Fruit fly (Drosophila melanogaster) whole organism, pupa: ENCODE measurements around the gene CG2186.

Source experiments
- CG10348 ChIP-seq: fragments of 200-800 bp; sonication (Bioruptor generic); IDR thresholded peaks from 2 replicates; pipeline ENCODE4 v1.3.6; 2022; ENCODE audit warnings: missing biosample characterization, missing genetic modification characterization
- CG12605 ChIP-seq: fragments of 200-800 bp; sonication (Bioruptor generic); IDR thresholded peaks from 2 replicates; pipeline ENCODE4 v1.3.6; 2022; ENCODE audit warnings: missing biosample characterization, missing genetic modification characterization
- CG13204 ChIP-seq: fragments of 200-800 bp; sonication (Bioruptor generic); optimal IDR thresholded peaks from 2 replicates; lab custom pipeline; 2018; ENCODE audit warnings: missing biosample characterization, mild to moderate bottlenecking, missing genetic modification characterization, moderate library complexity
- CG14655 ChIP-seq: fragments of 200-800 bp; sonication (Bioruptor generic); optimal IDR thresholded peaks from 3 replicates; lab custom pipeline; 2017; ENCODE audit warnings: mild to moderate bottlenecking, missing biosample characterization, missing genetic modification reagents, missing genetic modification characterization
- CG15710 ChIP-seq: fragments of 200-800 bp; sonication (Bioruptor generic); optimal IDR thresholded peaks from 2 replicates; lab custom pipeline; 2018; ENCODE audit warnings: missing biosample characterization, mild to moderate bottlenecking, missing genetic modification characterization, moderate library complexity
- CG17806 ChIP-seq: fragments of 200-800 bp; sonication (Bioruptor generic); optimal IDR thresholded peaks from 2 replicates; lab custom pipeline; 2018; ENCODE audit warnings: missing biosample characterization, mild to moderate bottlenecking, missing genetic modification characterization, moderate library complexity
- CG32121 ChIP-seq: fragments of 200-800 bp; sonication (Bioruptor generic); IDR thresholded peaks from 2 replicates; pipeline ENCODE4 v1.3.6; 2022; ENCODE audit warnings: missing biosample characterization, missing genetic modification characterization
- CG34367 ChIP-seq: fragments of 200-800 bp; sonication (Bioruptor generic); optimal IDR thresholded peaks from 2 replicates; lab custom pipeline; 2018; ENCODE audit warnings: missing biosample characterization, mild to moderate bottlenecking, missing genetic modification characterization
- CG4496 ChIP-seq: fragments of 200-800 bp; sonication (Bioruptor generic); IDR thresholded peaks from 3 replicates; pipeline ENCODE4 v1.3.6; 2022; ENCODE audit warnings: missing biosample characterization, missing genetic modification characterization
- CG8159 ChIP-seq: fragments of 200-800 bp; sonication (Bioruptor generic); optimal IDR thresholded peaks from 3 replicates; lab custom pipeline; 2018; ENCODE audit warnings: missing biosample characterization, mild to moderate bottlenecking, missing genetic modification characterization, moderate library complexity
- CG8301 ChIP-seq: fragments of 200-800 bp; sonication (Bioruptor generic); optimal IDR thresholded peaks from 2 replicates; lab custom pipeline; 2018; ENCODE audit warnings: missing biosample characterization, mild to moderate bottlenecking, missing genetic modification characterization
- CG9948 ChIP-seq: fragments of 200-800 bp; sonication (Bioruptor generic); optimal IDR thresholded peaks from 2 replicates; lab custom pipeline; 2018; ENCODE audit warnings: missing biosample characterization, mild to moderate bottlenecking, missing genetic modification characterization, moderate library complexity
- D1 ChIP-seq: fragments of 200-800 bp; sonication (Bioruptor generic); optimal IDR thresholded peaks from 2 replicates; lab custom pipeline; 2018; ENCODE audit warnings: missing biosample characterization, mild to moderate bottlenecking, missing genetic modification characterization, moderate library complexity
- EcR ChIP-seq: fragments of 200-800 bp; sonication (Bioruptor generic); optimal IDR thresholded peaks from 3 replicates; lab custom pipeline; 2019; ENCODE audit warnings: missing biosample characterization, missing genetic modification characterization, mild to moderate bottlenecking, moderate library complexity, missing genetic modification reagents
- Ets98B ChIP-seq: fragments of 200-800 bp; sonication (Bioruptor generic); IDR thresholded peaks from 2 replicates; pipeline ENCODE4 v1.3.6; 2022; ENCODE audit warnings: missing biosample characterization, missing genetic modification characterization
- Pif1A ChIP-seq: fragments of 200-800 bp; sonication (Bioruptor generic); optimal IDR thresholded peaks from 3 replicates; lab custom pipeline; 2016; ENCODE audit warnings: missing biosample characterization, missing genetic modification characterization
- Pif1B ChIP-seq: fragments of 200-800 bp; sonication (Bioruptor generic); optimal IDR thresholded peaks from 3 replicates; lab custom pipeline; 2016; ENCODE audit warnings: missing biosample characterization, missing genetic modification characterization
- Snoo ChIP-seq: fragments of 200-800 bp; sonication (Bioruptor generic); optimal IDR thresholded peaks from 3 replicates; lab custom pipeline; 2017; ENCODE audit warnings: missing biosample characterization, mild to moderate bottlenecking, missing genetic modification characterization, inconsistent platforms
- fd96Ca ChIP-seq: fragments of 200-800 bp; sonication (Bioruptor generic); IDR thresholded peaks from 3 replicates; pipeline ENCODE4 v1.3.6; 2022; ENCODE audit warnings: missing biosample characterization, missing genetic modification characterization
- gl ChIP-seq: fragments of 200-800 bp; sonication (Bioruptor generic); optimal IDR thresholded peaks from 2 replicates; lab custom pipeline; 2018; ENCODE audit warnings: missing biosample characterization, mild to moderate bottlenecking, missing genetic modification characterization
- rn ChIP-seq: fragments of 200-800 bp; sonication (Bioruptor generic); IDR thresholded peaks from 2 replicates; pipeline ENCODE4 v1.3.6; 2022; ENCODE audit warnings: missing biosample characterization, missing genetic modification characterization

CG2186 gene

DNA sequence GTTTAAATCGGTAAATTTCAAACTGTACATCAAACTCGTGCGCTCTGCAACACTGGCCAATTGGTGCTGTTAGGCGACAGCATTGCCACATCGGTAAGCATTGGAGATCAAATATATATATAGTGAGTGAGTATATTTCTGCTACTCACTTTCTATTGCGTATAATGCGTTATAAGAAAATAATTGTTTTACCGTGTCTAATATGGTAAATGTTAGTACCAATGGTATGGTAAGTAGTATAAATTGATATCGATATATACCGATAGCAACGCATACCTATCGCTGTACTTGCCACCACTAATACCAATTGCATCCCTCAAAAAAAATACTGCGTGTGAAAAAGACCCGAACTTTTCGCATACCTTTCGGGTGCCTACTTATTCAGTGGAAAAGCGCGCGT, at the start of gene CG2186, which contains the start of gene sofe:
CG2186 (plus strand) TSS at position 280 of the 400 bp plus-strand sequence.
sofe (minus strand) TSS at position 38 of the 400 bp plus-strand sequence.
- TF ChIP-seq Pif1A (GFP tag; lab: Kevin White, UChicago) = no peak
- peak; percentile 7 for TF ChIP-seq CG9948 (tag; lab: Kevin White, UChicago)
- TF ChIP-seq fd96Ca (GFP tag; lab: Robert Waterston, UW) = no peak
- TF ChIP-seq CG34367 = no peak

- TF ChIP-seq Pif1B (GFP tag; lab: Kevin White, UChicago) (no peak), CG8301 (no peak), CG15710 (tag; lab: Kevin White, UChicago) (no peak), CG17806 (tag; lab: Kevin White, UChicago) (no peak), rn (no peak), Snoo (tag; lab: Kevin White, UChicago) (no peak), CG4496 (no peak), Pif1A (GFP tag; lab: Kevin White, UChicago) (no peak), CG10348 (no peak)
These were observed 48.8 kb upstream of the CG2186 start for dm6 chrX:10808684-10809083.

DNA sequence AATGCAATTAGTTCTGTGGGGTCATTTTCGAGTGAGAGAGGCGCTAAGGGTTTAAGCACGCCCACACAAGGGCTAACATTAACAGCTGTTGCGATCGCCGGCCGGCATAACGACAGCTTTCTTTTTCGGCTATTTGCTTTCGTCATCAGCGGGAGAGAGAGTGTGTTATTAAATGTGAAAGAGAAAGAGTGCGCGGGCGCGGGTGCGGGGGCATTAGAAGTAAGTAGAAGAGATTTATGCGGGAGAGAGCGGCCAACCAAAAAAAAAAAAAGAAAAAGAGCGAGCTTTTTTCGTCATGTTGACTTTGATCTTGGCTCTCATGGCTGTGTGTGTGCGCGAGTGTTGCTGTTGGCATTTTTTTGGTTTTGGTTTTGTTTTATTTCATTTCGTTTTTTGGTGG, 43.3 kb upstream of the CG2186 start:
- no peak for TF ChIP-seq CG17806 (tag; lab: Kevin White, UChicago)
- peak; percentile 64 for TF ChIP-seq Ets98B (GFP tag; lab: Robert Waterston, UW)
- peak; percentile 71; the same call in 2 of the 3 replicates for TF ChIP-seq CG4496
- peak; percentile 53; the same call in 1 of the 2 replicates for TF ChIP-seq CG32121 (GFP tag; lab: Robert Waterston, UW)
- peak; percentile 47; the same call in 1 of the 2 replicates for TF ChIP-seq CG12605
- peak; percentile 54; the same call in 1 of the 3 replicates for TF ChIP-seq fd96Ca (GFP tag; lab: Robert Waterston, UW)
- no peak for TF ChIP-seq CG34367

DNA sequence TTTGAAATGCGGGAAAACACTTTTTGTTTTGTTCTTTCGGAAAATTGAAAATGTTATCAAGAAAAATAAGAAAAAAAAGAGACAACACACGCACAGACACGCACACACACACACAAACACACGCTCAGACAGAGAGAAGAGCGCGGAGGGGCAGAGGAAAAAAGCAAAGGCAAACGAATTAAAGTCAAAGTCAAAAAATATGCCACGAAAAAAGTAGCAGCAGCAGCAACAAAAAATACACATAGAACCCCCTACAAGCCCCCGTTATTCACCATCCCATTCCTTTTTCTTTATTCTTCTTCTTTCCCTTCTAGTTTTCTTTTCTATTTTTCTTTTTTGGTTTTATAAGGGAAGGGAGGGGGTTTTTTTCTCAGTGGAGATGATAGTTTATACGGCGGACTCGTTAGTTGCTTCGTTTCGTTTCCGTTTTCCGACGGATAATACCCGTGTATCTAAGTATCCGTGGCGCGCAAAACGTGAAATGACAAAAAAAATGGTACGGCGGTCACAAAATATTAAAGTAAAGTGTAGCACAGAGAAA, 42.6 kb upstream of the CG2186 start:
- TF ChIP-seq CG32121 (GFP tag; lab: Robert Waterston, UW) (no peak), CG8301 (no peak), fd96Ca (GFP tag; lab: Robert Waterston, UW) (no peak), CG9948 (tag; lab: Kevin White, UChicago) (no peak), D1 (tag; lab: Kevin White, UChicago) (no peak), CG15710 (tag; lab: Kevin White, UChicago) (no peak), Ets98B (GFP tag; lab: Robert Waterston, UW) (no peak)
- TF ChIP-seq, all 21 proteins: peak for 0

DNA sequence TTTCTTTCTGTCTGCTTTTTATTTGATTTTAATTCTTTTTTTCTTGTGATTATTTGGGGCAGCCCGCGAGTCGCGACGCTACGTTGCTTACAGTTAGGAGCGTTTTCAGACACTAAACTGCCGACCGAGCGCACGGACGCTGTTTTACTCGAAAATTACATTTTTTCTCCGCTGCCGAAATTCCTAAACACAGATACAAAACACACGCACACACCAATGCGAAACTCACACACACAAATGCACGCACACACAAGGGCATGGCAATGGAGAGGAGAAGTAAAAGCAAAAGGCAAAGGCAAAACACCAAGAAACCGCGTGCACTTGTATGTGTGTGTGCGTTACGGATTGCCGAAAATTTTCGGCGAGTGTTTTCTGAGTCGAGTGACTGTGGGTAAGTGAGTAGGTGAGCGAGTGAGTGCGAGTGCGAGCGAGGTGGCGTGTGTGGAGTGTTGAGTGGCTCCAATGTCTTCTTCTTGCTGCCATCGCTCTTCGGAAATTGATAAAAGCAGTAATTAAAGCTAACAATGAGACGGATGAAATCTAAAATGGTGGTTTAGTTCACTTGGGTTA, 41.9 kb upstream of the CG2186 start:
- no peak for TF ChIP-seq CG13204
- no peak for TF ChIP-seq CG14655 (GFP tag; lab: Kevin White, UChicago)
- no peak for TF ChIP-seq rn
- TF ChIP-seq CG8159 (tag; lab: Kevin White, UChicago) = no peak
- TF ChIP-seq EcR = no peak
- no peak for TF ChIP-seq Snoo (tag; lab: Kevin White, UChicago)
- TF ChIP-seq D1 (tag; lab: Kevin White, UChicago) = no peak
- no peak for TF ChIP-seq CG4496
- no peak for TF ChIP-seq CG8301
- no peak for TF ChIP-seq gl (tag; lab: Kevin White, UChicago)
- no peak for TF ChIP-seq CG10348
- TF ChIP-seq Ets98B (GFP tag; lab: Robert Waterston, UW) = no peak
- TF ChIP-seq CG12605 = no peak
- TF ChIP-seq CG17806 (tag; lab: Kevin White, UChicago) = no peak
- TF ChIP-seq Pif1A (GFP tag; lab: Kevin White, UChicago) = no peak
- TF ChIP-seq CG32121 (GFP tag; lab: Robert Waterston, UW) = no peak
- TF ChIP-seq CG15710 (tag; lab: Kevin White, UChicago) = no peak
- no peak for TF ChIP-seq Pif1B (GFP tag; lab: Kevin White, UChicago)

DNA sequence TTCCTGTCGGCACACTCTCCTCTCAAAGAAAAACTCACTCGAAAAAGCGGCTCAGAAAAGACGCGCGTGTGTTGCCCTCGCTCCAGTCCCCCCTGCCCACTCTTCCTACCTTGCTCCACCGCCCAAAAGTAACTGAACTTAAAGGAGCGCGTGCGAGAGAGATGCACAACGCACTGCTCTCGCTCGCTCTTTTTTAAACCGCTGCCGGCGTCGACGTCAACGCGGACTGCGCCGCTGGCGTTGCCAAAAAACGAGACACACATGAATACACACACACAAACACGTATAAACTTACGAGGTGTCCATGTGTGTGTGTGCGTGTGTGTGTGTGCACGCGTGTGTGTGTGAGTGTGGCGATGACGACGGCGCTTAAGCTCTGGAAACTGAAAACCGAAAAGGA, 40.6 kb upstream of the CG2186 start:
- TF ChIP-seq Pif1A (GFP tag; lab: Kevin White, UChicago) = no peak
- TF ChIP-seq EcR = no peak
- TF ChIP-seq CG4496 = no peak
- TF ChIP-seq CG12605 = no peak
- TF ChIP-seq CG10348 = no peak
- no peak for TF ChIP-seq CG13204
- TF ChIP-seq CG8159 (tag; lab: Kevin White, UChicago) = no peak
- no peak for TF ChIP-seq CG14655 (GFP tag; lab: Kevin White, UChicago)

dm6 chrX:10820741-10821140, 36.7 kb upstream of the CG2186 start:
- TF ChIP-seq CG8301 = no peak
- no peak for TF ChIP-seq CG15710 (tag; lab: Kevin White, UChicago)
- no peak for TF ChIP-seq CG13204
- TF ChIP-seq CG4496 = no peak
- no peak for TF ChIP-seq CG34367
- no peak for TF ChIP-seq Snoo (tag; lab: Kevin White, UChicago)
- no peak for TF ChIP-seq Pif1A (GFP tag; lab: Kevin White, UChicago)
- no peak for TF ChIP-seq CG10348
- TF ChIP-seq Ets98B (GFP tag; lab: Robert Waterston, UW) = no peak
- no peak for TF ChIP-seq fd96Ca (GFP tag; lab: Robert Waterston, UW)
- no peak for TF ChIP-seq D1 (tag; lab: Kevin White, UChicago)
- TF ChIP-seq rn = no peak
- no peak for TF ChIP-seq EcR
- no peak for TF ChIP-seq CG17806 (tag; lab: Kevin White, UChicago)
